Worm (Caenorhabditis elegans) whole organism, midembryonic: Measurements from ENCODE around the gene E01G6.2.

Source experiments
- T22C8.4 ChIP-seq: fragments of 200-800 bp; sonication (Bioruptor generic); IDR thresholded peaks from 2 replicates; pipeline ENCODE4 v1.3.6; 2022; ENCODE audit warnings: missing genetic modification characterization, missing compliant biosample characterization
- cog-1 ChIP-seq: sonication (generic microtip); optimal IDR thresholded peaks from 2 replicates; lab custom pipeline; 2016; ENCODE audit warnings: missing genetic modification characterization, missing compliant biosample characterization
- flt-1 ChIP-seq: fragments of 200-800 bp; sonication (Bioruptor generic); IDR thresholded peaks from 2 replicates; pipeline ENCODE4 v1.3.6; 2022; ENCODE audit warnings: missing genetic modification characterization, missing compliant biosample characterization
- klf-2 ChIP-seq: fragments of 200-800 bp; sonication (Bioruptor generic); conservative IDR thresholded peaks from 2 replicates; pipeline ENCODE4 v1.3.6; 2022; ENCODE audit warnings: missing genetic modification reagents, missing genetic modification characterization, missing compliant biosample characterization
- med-1 ChIP-seq: sonication (generic microtip); optimal IDR thresholded peaks from 2 replicates; lab custom pipeline; 2017; ENCODE audit warnings: missing genetic modification characterization, mild to moderate bottlenecking, missing compliant biosample characterization, antibody characterized with exemption, missing genetic modification reagents; ENCODE audit not compliant: insufficient read depth
- tab-1 ChIP-seq: fragments of 200-800 bp; sonication (Bioruptor generic); IDR thresholded peaks from 2 replicates; pipeline ENCODE4 v1.3.6; 2022; ENCODE audit warnings: missing genetic modification characterization, missing compliant biosample characterization
- ztf-23 ChIP-seq: fragments of 200-800 bp; sonication (Bioruptor generic); IDR thresholded peaks from 2 replicates; pipeline ENCODE4 v1.3.6; 2022; ENCODE audit warnings: missing genetic modification reagents, missing genetic modification characterization, missing compliant biosample characterization

ce11 chrX:12221817-12222216 lies 34.6 kb upstream of the E01G6.2 start, which contains the start of gene cest-9.2:
- no peak for TF ChIP-seq ztf-23 (GFP tag; lab: Robert Waterston, UW)
- no peak for TF ChIP-seq flt-1 (GFP tag; lab: Robert Waterston, UW)
- no peak for TF ChIP-seq tab-1 (GFP tag; lab: Robert Waterston, UW)
- no peak for TF ChIP-seq klf-2 (GFP tag; lab: Robert Waterston, UW)
- no peak for TF ChIP-seq med-1 (GFP tag; lab: Kevin White, UChicago)
- no peak for TF ChIP-seq T22C8.4
- TF ChIP-seq cog-1 (tag; lab: Kevin White, UChicago) = no peak
